Worm (Caenorhabditis elegans): Measurements from ENCODE around the gene Y32B12C.1.

Gene Y32B12C.1

DNA sequence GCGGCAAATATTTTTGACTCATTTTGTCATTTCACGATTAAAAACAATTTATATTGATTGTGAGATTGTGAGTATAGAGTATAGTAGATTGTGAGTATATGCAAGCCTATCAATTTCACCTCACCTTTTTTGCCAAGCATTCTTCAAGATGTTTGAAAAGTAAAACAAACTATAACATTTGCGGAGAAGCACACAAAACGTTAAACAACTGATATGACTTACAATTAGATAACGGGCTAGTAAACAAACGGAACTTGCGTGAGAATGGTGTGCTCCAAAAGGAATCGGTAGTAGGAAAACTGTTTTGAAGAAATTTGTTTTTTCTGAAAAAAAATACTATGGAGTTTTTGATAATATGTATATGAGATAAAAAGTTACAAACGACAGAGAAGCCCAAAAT, 3.7 kb downstream of the Y32B12C.1 start (continued):
- TF ChIP-seq ceh-44 (GFP tag; IDR thresholded peaks at IDR 0.05) (no peak), ctbp-1 (GFP tag; IDR thresholded peaks at IDR 0.05) (no peak), mdl-1 (tag; optimal IDR thresholded peaks at IDR 0.05) (no peak), saeg-2 (GFP tag; IDR thresholded peaks at IDR 0.05) (no peak), snpc-1.2 (GFP tag; IDR thresholded peaks at IDR 0.05) (no peak), mep-1 (tag; optimal IDR thresholded peaks at IDR 0.05) (no peak), jun-1 (tag; optimal IDR thresholded peaks at IDR 0.05) (no peak), unc-62 (GFP tag; optimal IDR thresholded peaks at IDR 0.05 in 1 of 2) (no peak), unc-62 (tag; optimal IDR thresholded peaks at IDR 0.05) (no peak), fkh-10 (GFP tag; optimal IDR thresholded peaks at IDR 0.05) (no peak), zip-11 (GFP tag; IDR thresholded peaks at IDR 0.05) (no peak), hlh-11 (tag; optimal IDR thresholded peaks at IDR 0.05) (peak; percentile 21), nhr-28 (tag; optimal IDR thresholded peaks at IDR 0.05) (peak; percentile 82), Y105C5A.15 (GFP tag; IDR thresholded peaks at IDR 0.05) (no peak), dve-1 (tag; optimal IDR thresholded peaks at IDR 0.05; ENCODE audit: insufficient read depth) (peak; percentile 28), nhr-237 (tag; optimal IDR thresholded peaks at IDR 0.05) (no peak), ces-1 (GFP tag; optimal IDR thresholded peaks at IDR 0.05) (no peak), zfp-2 (tag; optimal IDR thresholded peaks at IDR 0.05) (no peak), mes-2 (tag; optimal IDR thresholded peaks at IDR 0.05; ENCODE audit: poor library complexity, severe bottlenecking) (no peak), pha-4 (GFP tag; IDR thresholded peaks at IDR 0.05) (no peak), pha-4 (tag; optimal IDR thresholded peaks at IDR 0.05) (no peak), mdt-29 (GFP tag; IDR thresholded peaks at IDR 0.05) (no peak), lin-38 (GFP tag; IDR thresholded peaks at IDR 0.05) (no peak)

DNA sequence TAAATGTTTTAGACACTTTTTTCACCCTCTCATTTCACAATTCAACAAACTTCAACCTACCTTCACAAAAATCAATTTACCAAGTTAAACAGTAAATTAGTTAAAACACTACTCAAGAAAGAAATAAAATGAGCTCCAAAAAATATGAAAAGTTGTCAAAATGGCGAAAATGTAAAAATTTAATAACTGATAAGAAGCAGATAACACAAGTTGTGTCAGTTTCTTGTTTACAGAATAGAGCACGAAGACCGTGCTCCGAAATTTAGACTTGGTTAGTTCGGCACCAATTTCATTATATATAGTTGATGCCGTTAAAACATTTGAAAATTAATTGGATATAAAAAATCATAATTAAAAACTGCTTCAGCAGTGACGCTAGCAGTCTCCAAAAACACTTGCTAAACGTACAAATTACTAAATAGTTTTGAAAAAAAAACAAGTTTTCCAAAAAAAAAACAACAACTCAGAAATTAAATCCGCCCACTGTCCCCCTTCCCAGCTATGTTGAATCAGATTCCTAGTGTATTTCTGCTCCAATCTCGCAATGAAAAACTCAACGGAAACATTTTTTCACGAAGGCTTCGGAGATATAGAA, 4.5 kb downstream of the Y32B12C.1 start, which contains the start of gene srw-54:
Gene srw-54 (plus strand): TSS at position 545 of the 595 bp plus-strand sequence.
- TF ChIP-seq lin-38 (GFP tag; IDR thresholded peaks at IDR 0.05) (no peak), pha-4 (GFP tag; IDR thresholded peaks at IDR 0.05) (no peak), pha-4 (tag; optimal IDR thresholded peaks at IDR 0.05) (no peak), lsy-2 (tag; optimal IDR thresholded peaks at IDR 0.05) (no peak), mep-1 (tag; optimal IDR thresholded peaks at IDR 0.05) (no peak), D1046.2 (GFP tag; IDR thresholded peaks at IDR 0.05) (no peak), nhr-11 (tag; optimal IDR thresholded peaks at IDR 0.05) (no peak), daf-16 (GFP tag; optimal IDR thresholded peaks at IDR 0.05) (no peak), daf-16 (tag; optimal IDR thresholded peaks at IDR 0.05) (peak; percentile 92), ceh-82 (tag; optimal IDR thresholded peaks at IDR 0.05) (no peak), lin-1 (GFP tag; IDR thresholded peaks at IDR 0.05) (no peak), pqm-1 (tag; optimal IDR thresholded peaks at IDR 0.05) (peak; percentile 29), nhr-28 (tag; optimal IDR thresholded peaks at IDR 0.05) (peak; percentile 59), lin-29 (GFP tag; IDR thresholded peaks at IDR 0.05) (no peak), egl-27 (tag; optimal IDR thresholded peaks at IDR 0.05) (no peak), zfp-2 (tag; optimal IDR thresholded peaks at IDR 0.05) (no peak), Y105C5A.15 (GFP tag; IDR thresholded peaks at IDR 0.05) (no peak), nhr-102 (tag; optimal IDR thresholded peaks at IDR 0.05) (no peak), dpl-1 (GFP tag; optimal IDR thresholded peaks at IDR 0.05) (no peak), zag-1 (tag; optimal IDR thresholded peaks at IDR 0.05) (no peak), unc-130 (GFP tag; optimal IDR thresholded peaks at IDR 0.05) (no peak), nhr-77 (tag; optimal IDR thresholded peaks at IDR 0.05) (no peak), nhr-237 (tag; optimal IDR thresholded peaks at IDR 0.05) (no peak), dve-1 (tag; optimal IDR thresholded peaks at IDR 0.05; ENCODE audit: insufficient read depth) (peak; percentile 23), lin-39 (tag; optimal IDR thresholded peaks at IDR 0.05) (no peak), F49E8.2 (tag; optimal IDR thresholded peaks at IDR 0.05; ENCODE audit: borderline replicate concordance) (no peak), T20F7.1 (GFP tag; optimal IDR thresholded peaks at IDR 0.05) (no peak), lir-3 (tag; optimal IDR thresholded peaks at IDR 0.05) (no peak), dmd-6 (GFP tag; IDR thresholded peaks at IDR 0.05) (peak; percentile 38; the same call in 1 of the 2 replicates), sdz-12 (GFP tag; optimal IDR thresholded peaks at IDR 0.05) (no peak), snpc-1.2 (GFP tag; IDR thresholded peaks at IDR 0.05) (no peak), zip-2 (tag; optimal IDR thresholded peaks at IDR 0.05) (no peak)

Data from whole organism, L4 larva.